Worm (Caenorhabditis elegans) whole organism, L2 larva: ENCODE measurements around the gene sre-37.
A peak's percentile ranks its signal among the peaks of the same experiment; 100 is the strongest.

Source experiments
- C34F6.9 ChIP-seq: fragments of 150-350 bp; optimal IDR thresholded peaks from 2 replicates; lab custom pipeline; 2014; ENCODE audit warnings: missing biosample characterization, missing genetic modification characterization
- F13H6.1 ChIP-seq: sonication (generic microtip); optimal IDR thresholded peaks from 2 replicates; lab custom pipeline; 2016; ENCODE audit warnings: missing genetic modification characterization, missing compliant biosample characterization
- R02D3.7 ChIP-seq: fragments of 150-350 bp; optimal IDR thresholded peaks from 2 replicates; lab custom pipeline; 2014; ENCODE audit warnings: missing biosample characterization, missing genetic modification characterization
- Y55F3AM.14 ChIP-seq: fragments of 200-800 bp; sonication (Bioruptor generic); optimal IDR thresholded peaks from 2 replicates; lab custom pipeline; 2018; ENCODE audit warnings: mild to moderate bottlenecking, missing genetic modification characterization, missing compliant biosample characterization
- ZK546.5 ChIP-seq: sonication (generic microtip); optimal IDR thresholded peaks from 2 replicates; lab custom pipeline; 2017; ENCODE audit warnings: missing biosample characterization, missing genetic modification characterization
- alr-1 ChIP-seq: fragments of 150-350 bp; optimal IDR thresholded peaks from 2 replicates; lab custom pipeline; 2014; ENCODE audit warnings: missing biosample characterization, missing genetic modification characterization
- ama-1 ChIP-seq: fragments of 150-350 bp; optimal IDR thresholded peaks from 2 replicates; lab custom pipeline; 2018; ENCODE audit warnings: inconsistent platforms
- ceh-16 ChIP-seq: fragments of 150-350 bp; optimal IDR thresholded peaks from 2 replicates; lab custom pipeline; 2014; ENCODE audit warnings: missing biosample characterization, missing genetic modification characterization
- ceh-82 ChIP-seq: fragments of 150-350 bp; optimal IDR thresholded peaks from 2 replicates; lab custom pipeline; 2014; ENCODE audit warnings: missing biosample characterization, missing genetic modification characterization
- crh-2 ChIP-seq: sonication (generic microtip); optimal IDR thresholded peaks from 2 replicates; lab custom pipeline; 2017; ENCODE audit warnings: missing biosample characterization, missing genetic modification characterization
- egl-27 ChIP-seq: sonication (generic microtip); optimal IDR thresholded peaks from 3 replicates; lab custom pipeline; 2017; ENCODE audit warnings: missing biosample characterization, missing genetic modification reagents, missing genetic modification characterization
- elt-1 ChIP-seq: fragments of 150-350 bp; optimal IDR thresholded peaks from 2 replicates; lab custom pipeline; 2014; ENCODE audit warnings: missing biosample characterization, missing genetic modification characterization
- gmeb-1 ChIP-seq: fragments of 150-350 bp; optimal IDR thresholded peaks from 2 replicates; lab custom pipeline; 2014; ENCODE audit warnings: missing biosample characterization, missing genetic modification characterization
- lin-13 ChIP-seq: fragments of 150-350 bp; optimal IDR thresholded peaks from 2 replicates; lab custom pipeline; 2014; ENCODE audit warnings: missing biosample characterization, missing genetic modification reagents, missing genetic modification characterization
- mab-5 ChIP-seq: fragments of 150-350 bp; optimal IDR thresholded peaks from 2 replicates; lab custom pipeline; 2014; ENCODE audit warnings: missing biosample characterization, missing genetic modification characterization
- mbf-1 ChIP-seq: sonication (generic microtip); optimal IDR thresholded peaks from 2 replicates; lab custom pipeline; 2017; ENCODE audit warnings: missing biosample characterization, missing genetic modification characterization
- mdl-1 ChIP-seq, 2 experiments: fragments of 150-350 bp in 1 of 2; sonication (generic microtip) in 1 of 2; optimal IDR thresholded peaks; 2 replicates each; lab custom pipeline; 2017; ENCODE audit warnings: missing biosample characterization in 2 of 2, missing genetic modification characterization in 2 of 2
- nhr-12 ChIP-seq: fragments of 150-350 bp; optimal IDR thresholded peaks from 2 replicates; lab custom pipeline; 2014; ENCODE audit warnings: missing biosample characterization, missing genetic modification characterization
- nhr-25 ChIP-seq: fragments of 150-350 bp; sonication (generic microtip); optimal IDR thresholded peaks from 3 replicates; lab custom pipeline; 2014; ENCODE audit warnings: missing biosample characterization, missing genetic modification characterization
- nhr-77 ChIP-seq: fragments of 150-350 bp; optimal IDR thresholded peaks from 2 replicates; lab custom pipeline; 2014; ENCODE audit warnings: missing biosample characterization, missing genetic modification characterization
- peb-1 ChIP-seq: fragments of 150-350 bp; optimal IDR thresholded peaks from 2 replicates; lab custom pipeline; 2014; ENCODE audit warnings: missing biosample characterization, missing genetic modification characterization
- sem-4 ChIP-seq: fragments of 150-350 bp; optimal IDR thresholded peaks from 2 replicates; lab custom pipeline; 2014; ENCODE audit warnings: missing biosample characterization, missing genetic modification reagents, missing genetic modification characterization
- skn-1 ChIP-seq: sonication (generic microtip); optimal IDR thresholded peaks from 2 replicates; lab custom pipeline; 2017; ENCODE audit warnings: missing biosample characterization, missing genetic modification characterization
- sma-3 ChIP-seq: sonication (generic microtip); optimal IDR thresholded peaks from 2 replicates; lab custom pipeline; 2016; ENCODE audit warnings: missing genetic modification reagents, missing genetic modification characterization, missing compliant biosample characterization
- snpc-4 ChIP-seq: fragments of 150-350 bp; optimal IDR thresholded peaks from 2 replicates; lab custom pipeline; 2014; ENCODE audit warnings: missing biosample characterization, missing genetic modification characterization
- unc-39 ChIP-seq: fragments of 150-350 bp; optimal IDR thresholded peaks from 2 replicates; lab custom pipeline; 2014; ENCODE audit warnings: missing biosample characterization, missing genetic modification characterization
- unc-62 ChIP-seq: fragments of 150-350 bp; optimal IDR thresholded peaks from 2 replicates; lab custom pipeline; 2014; ENCODE audit warnings: missing biosample characterization, missing genetic modification reagents, missing genetic modification characterization
- ztf-1 ChIP-seq: fragments of 200-800 bp; sonication (Bioruptor generic); conservative IDR thresholded peaks from 2 replicates; pipeline ENCODE4 v1.3.6; 2022; ENCODE audit warnings: missing genetic modification characterization, missing compliant biosample characterization

Gene sre-37

ce11 chrII:12459422-12459821 lies 6.2 kb upstream of the sre-37 start, which contains the start of gene tag-281 (continued):
- TF ChIP-seq F13H6.1 (tag; lab: Kevin White, UChicago), result peak; percentile 74

DNA sequence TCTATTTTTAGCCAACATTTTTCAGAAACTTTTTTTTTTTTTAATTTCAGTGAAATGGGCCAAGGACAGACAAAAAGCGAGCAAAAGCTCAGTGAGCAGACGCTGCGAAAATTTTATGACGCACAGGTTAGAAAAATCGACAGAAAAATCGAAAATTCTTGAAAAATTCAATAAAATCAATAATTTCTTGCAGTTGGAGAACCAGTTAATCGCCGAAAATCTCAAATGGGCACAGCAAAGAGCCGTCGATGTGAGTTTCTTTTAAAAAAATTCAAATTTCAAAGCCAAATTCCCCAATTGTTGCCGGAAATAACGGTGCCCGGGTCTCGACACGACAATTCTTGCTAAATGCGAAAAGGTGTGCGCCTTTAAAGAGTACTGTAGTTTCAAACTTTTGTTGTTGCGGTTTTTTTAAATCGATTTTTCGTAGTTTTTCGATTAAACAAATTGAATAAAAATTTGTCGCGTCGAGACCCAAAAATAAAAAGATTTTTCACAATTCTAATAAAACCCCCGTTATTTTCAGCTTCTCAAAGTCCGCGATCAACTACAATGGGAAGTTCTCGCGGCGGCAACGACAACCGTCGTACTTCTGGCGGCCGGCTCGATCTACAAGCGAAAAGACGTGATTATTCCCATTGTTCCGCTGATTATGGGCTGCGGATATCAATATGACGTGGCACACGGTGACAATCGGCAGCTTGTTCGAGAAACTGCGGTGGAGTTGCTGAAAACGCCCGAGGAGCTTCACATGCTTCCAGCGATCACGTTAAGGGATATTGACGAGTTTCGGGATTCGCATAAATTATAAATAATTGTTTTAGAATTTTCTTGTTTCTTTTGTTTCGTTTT lies 4.8 kb upstream of the sre-37 start, which contains the start of gene tag-280:
TSS of gene tag-280 (plus strand) at position 51 of the 852 bp plus-strand sequence.
- TF ChIP-seq gmeb-1 (tag; lab: Kevin White, UChicago) (no peak), ceh-82 (tag; lab: Kevin White, UChicago) (no peak), unc-39 (tag; lab: Kevin White, UChicago) (no peak), nhr-12 (no peak), crh-2 (no peak), mbf-1 (tag; lab: Kevin White, UChicago) (no peak), mab-5 (no peak), ceh-16 (no peak)

ce11 chrII:12462244-12462643 lies 3.4 kb upstream of the sre-37 start, which contains the start of gene F15A4.2:
Gene F15A4.2 (plus strand): TSS chrII:12462544.
- TF ChIP-seq peb-1 (tag; lab: Kevin White, UChicago) (no peak), mbf-1 (tag; lab: Kevin White, UChicago) (no peak), alr-1 (no peak), nhr-25 (tag; lab: Kevin White, UChicago) (no peak), ZK546.5 (tag; lab: Kevin White, UChicago) (no peak), unc-39 (tag; lab: Kevin White, UChicago) (no peak), Y55F3AM.14 (no peak), gmeb-1 (tag; lab: Kevin White, UChicago) (no peak), skn-1 (tag; lab: Kevin White, UChicago) (no peak), elt-1 (no peak)

ce11 chrII:12467047-12467446 lies 1.4 kb downstream of the sre-37 start, which contains the start of gene srg-16:
Gene srg-16 (plus strand): TSS chrII:12467133.
- TF ChIP-seq ceh-16, result no peak
- no peak for TF ChIP-seq nhr-77 (tag; lab: Kevin White, UChicago)
- no peak for TF ChIP-seq nhr-12
- no peak for TF ChIP-seq unc-62 (GFP tag; lab: Kevin White, UChicago)
- TF ChIP-seq mdl-1 (tag; optimal IDR thresholded peaks at IDR 0.05; lab: Kevin White, UChicago), result no peak
- no peak for TF ChIP-seq ztf-1 (GFP tag; lab: Robert Waterston, UW)

DNA sequence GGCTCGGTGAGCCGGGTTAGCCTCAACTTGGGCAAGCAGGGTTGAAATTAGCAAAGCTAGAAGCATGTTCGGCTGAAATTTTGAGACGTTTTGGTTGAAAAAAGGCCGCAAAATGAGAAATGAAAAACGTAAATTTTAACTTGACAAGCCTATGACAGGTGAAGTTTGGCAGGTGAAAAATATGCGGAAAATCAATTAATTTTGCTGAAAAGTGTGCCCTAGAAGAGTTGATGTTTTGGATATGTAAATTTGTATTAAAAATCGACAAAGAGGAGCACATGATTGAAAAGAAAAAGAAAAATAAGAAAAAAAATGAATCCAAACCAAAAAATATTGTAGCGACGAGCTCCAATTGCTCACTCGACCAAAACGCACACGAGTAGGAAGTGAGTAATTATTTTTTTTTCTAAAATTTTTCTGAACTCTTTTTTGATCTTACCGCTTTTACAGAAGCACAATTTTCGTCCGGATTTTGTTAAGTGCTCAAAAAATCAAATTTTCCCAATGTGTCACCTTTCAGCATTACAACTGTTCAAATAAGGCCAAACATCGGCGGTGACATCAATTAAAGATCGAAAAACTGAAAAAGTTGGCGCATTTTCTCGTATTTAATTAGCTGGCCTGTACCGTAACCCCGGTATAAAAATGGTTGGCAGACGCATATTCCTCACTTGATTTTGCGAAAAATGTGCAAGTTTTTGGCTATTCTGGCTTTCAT lies 5.6 kb downstream of the sre-37 start, which contains the start of the genes F15A4.5 and phat-8:
TSS of gene F15A4.5 (minus strand) at position 101 of the 718 bp plus-strand sequence.
TSS of gene phat-8 (plus strand) at position 668 of the 718 bp plus-strand sequence.
- TF ChIP-seq nhr-77 (tag; lab: Kevin White, UChicago), result no peak
- TF ChIP-seq sem-4 (tag; lab: Kevin White, UChicago), result no peak
- no peak for TF ChIP-seq egl-27 (tag; lab: Kevin White, UChicago)
- TF ChIP-seq, all 48 proteins: peak for 0

DNA sequence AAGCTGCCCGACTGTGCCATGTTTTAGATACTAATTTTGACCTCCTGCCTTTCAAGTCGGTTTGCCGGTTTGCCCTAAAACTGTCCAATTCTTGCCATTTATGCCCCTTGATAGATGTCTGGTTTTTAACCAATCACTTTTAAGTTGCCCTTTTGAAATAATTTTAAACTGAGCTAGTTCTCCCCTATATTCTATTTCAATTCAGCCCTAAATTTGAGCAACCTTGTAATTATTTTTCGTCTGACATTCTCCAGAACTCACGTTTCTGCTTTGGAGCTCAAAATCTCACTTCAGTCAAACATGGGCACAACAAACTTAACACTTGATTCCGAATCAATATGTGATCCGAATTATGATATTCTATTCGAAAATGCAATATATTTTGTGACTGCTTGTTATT lies 7.7 kb downstream of the sre-37 start, which contains the start of gene srg-17:
TSS of gene srg-17 (plus strand) at position 301 of the 400 bp plus-strand sequence.
- TF ChIP-seq snpc-4 (tag; lab: Kevin White, UChicago), result no peak
- no peak for TF ChIP-seq ZK546.5 (tag; lab: Kevin White, UChicago)
- TF ChIP-seq nhr-77 (tag; lab: Kevin White, UChicago), result no peak
- TF ChIP-seq egl-27 (tag; lab: Kevin White, UChicago), result no peak
- TF ChIP-seq unc-62 (GFP tag; lab: Kevin White, UChicago), result no peak
- no peak for TF ChIP-seq ama-1 (lab: Kevin White, UChicago)
- no peak for TF ChIP-seq lin-13
- TF ChIP-seq Y55F3AM.14, result no peak
- no peak for TF ChIP-seq C34F6.9 (tag; lab: Kevin White, UChicago)
- TF ChIP-seq unc-39 (tag; lab: Kevin White, UChicago), result no peak
- TF ChIP-seq ztf-1 (GFP tag; lab: Robert Waterston, UW), result no peak
- TF ChIP-seq alr-1, result no peak
- TF ChIP-seq nhr-25 (tag; lab: Kevin White, UChicago), result no peak
- no peak for TF ChIP-seq sem-4 (tag; lab: Kevin White, UChicago)
- TF ChIP-seq ceh-16, result no peak
- no peak for TF ChIP-seq R02D3.7 (tag; lab: Kevin White, UChicago)
- TF ChIP-seq peb-1 (tag; lab: Kevin White, UChicago), result no peak
- TF ChIP-seq sma-3 (GFP tag; lab: Kevin White, UChicago), result no peak
- no peak for TF ChIP-seq F13H6.1 (tag; lab: Kevin White, UChicago)
